Worm (Caenorhabditis elegans) whole organism, L1 larva: ENCODE measurements around the gene F32B6.4.
A peak's percentile ranks its signal among the peaks of the same experiment; 100 is the strongest.

Experiments
- C16A3.4 ChIP-seq: fragments of 150-350 bp; optimal IDR thresholded peaks from 2 replicates; lab custom pipeline; 2014; ENCODE audit warnings: missing biosample characterization, missing genetic modification characterization
- C34B4.2 ChIP-seq: sonication (generic microtip); optimal IDR thresholded peaks from 2 replicates; lab custom pipeline; 2017; ENCODE audit warnings: mild to moderate bottlenecking, missing genetic modification characterization, missing compliant biosample characterization
- F16B12.6 ChIP-seq: fragments of 150-350 bp; optimal IDR thresholded peaks from 2 replicates; lab custom pipeline; 2014; ENCODE audit warnings: missing biosample characterization, missing genetic modification characterization
- Y116A8C.19 ChIP-seq: sonication (generic microtip); optimal IDR thresholded peaks from 2 replicates; lab custom pipeline; 2016; ENCODE audit warnings: missing compliant biosample characterization, missing genetic modification characterization, borderline replicate concordance
- ama-1 ChIP-seq: fragments of 150-350 bp; optimal IDR thresholded peaks from 2 replicates; lab custom pipeline; 2014
- blmp-1 ChIP-seq: fragments of 150-350 bp; optimal IDR thresholded peaks from 2 replicates; lab custom pipeline; 2014; ENCODE audit warnings: missing biosample characterization, missing genetic modification characterization
- ceh-63 ChIP-seq: fragments of 200-800 bp; sonication (Bioruptor generic); optimal IDR thresholded peaks from 2 replicates; lab custom pipeline; 2018; ENCODE audit warnings: mild to moderate bottlenecking, missing genetic modification characterization, missing compliant biosample characterization
- ceh-8 ChIP-seq: fragments of 200-800 bp; sonication (Bioruptor generic); optimal IDR thresholded peaks from 2 replicates; lab custom pipeline; 2018; ENCODE audit warnings: mild to moderate bottlenecking, missing genetic modification characterization, moderate library complexity, missing compliant biosample characterization
- ceh-82 ChIP-seq, 3 experiments: fragments of 150-350 bp in 1 of 3; sonication (generic microtip) in 2 of 3; optimal IDR thresholded peaks; 2 replicates each; lab custom pipeline; 2014 to 2017; ENCODE audit warnings: missing biosample characterization in 3 of 3, missing genetic modification characterization in 3 of 3
- dpl-1 ChIP-seq, 3 experiments: fragments of 150-350 bp in 2 of 3; sonication (generic microtip) in 1 of 3; optimal IDR thresholded peaks; 2 replicates each; lab custom pipeline; 2014 to 2017; ENCODE audit warnings: missing biosample characterization in 3 of 3, missing genetic modification characterization in 3 of 3, missing genetic modification reagents in 3 of 3
- dsc-1 ChIP-seq: sonication (generic microtip); optimal IDR thresholded peaks from 2 replicates; lab custom pipeline; 2016; ENCODE audit warnings: mild to moderate bottlenecking, missing genetic modification characterization, missing compliant biosample characterization
- efl-1 ChIP-seq, 4 experiments: fragments of 150-350 bp; optimal IDR thresholded peaks in 3 of 4; peaks in 1 of 4; 1 replicate in 1 of 4; 2 replicates in 3 of 4; lab custom pipeline; 2014; ENCODE audit warnings: missing biosample characterization in 2 of 4, missing genetic modification characterization in 2 of 4, missing genetic modification reagents in 2 of 4
- efl-3 ChIP-seq: fragments of 200-800 bp; sonication (Bioruptor generic); optimal IDR thresholded peaks from 2 replicates; lab custom pipeline; 2018; ENCODE audit warnings: mild to moderate bottlenecking, missing genetic modification characterization, missing compliant biosample characterization
- egl-13 ChIP-seq: sonication (generic microtip); optimal IDR thresholded peaks from 2 replicates; lab custom pipeline; 2016; ENCODE audit warnings: missing genotype, missing genetic modification reagents, missing genetic modification characterization, missing compliant biosample characterization
- elt-2 ChIP-seq: sonication (generic microtip); optimal IDR thresholded peaks from 2 replicates; lab custom pipeline; 2016; ENCODE audit warnings: missing genetic modification characterization, mild to moderate bottlenecking, inconsistent platforms, missing compliant biosample characterization, missing genetic modification reagents
- elt-3 ChIP-seq, 6 experiments: fragments of 150-350 bp in 1 of 6; sonication (generic microtip); optimal IDR thresholded peaks; 2 replicates each; lab custom pipeline; 2017 to 2018; ENCODE audit warnings: missing biosample characterization in 6 of 6, missing genetic modification characterization in 6 of 6, inconsistent platforms in 1 of 6
- ets-5 ChIP-seq: fragments of 200-800 bp; sonication (Bioruptor generic); IDR thresholded peaks from 2 replicates; pipeline ENCODE4 v1.3.6; 2022; ENCODE audit warnings: missing genetic modification characterization, missing compliant biosample characterization
- fkh-8 ChIP-seq: sonication (generic microtip); optimal IDR thresholded peaks from 2 replicates; lab custom pipeline; 2016; ENCODE audit warnings: mild to moderate bottlenecking, missing genetic modification characterization, missing compliant biosample characterization
- hlh-17 ChIP-seq: fragments of 200-800 bp; sonication (Bioruptor generic); optimal IDR thresholded peaks from 2 replicates; lab custom pipeline; 2018; ENCODE audit warnings: missing genetic modification characterization, mild to moderate bottlenecking, missing compliant biosample characterization, moderate library complexity, borderline replicate concordance
- hlh-4 ChIP-seq: sonication (generic microtip); optimal IDR thresholded peaks from 2 replicates; lab custom pipeline; 2016; ENCODE audit warnings: mild to moderate bottlenecking, missing genetic modification characterization, missing compliant biosample characterization
- irx-1 ChIP-seq: sonication (generic microtip); optimal IDR thresholded peaks from 2 replicates; lab custom pipeline; 2016; ENCODE audit warnings: missing genetic modification characterization, missing compliant biosample characterization
- isw-1 ChIP-seq: fragments of 200-800 bp; sonication (Bioruptor generic); IDR thresholded peaks from 2 replicates; pipeline ENCODE4 v1.3.6; 2022; ENCODE audit warnings: missing genetic modification characterization, missing compliant biosample characterization
- lin-13 ChIP-seq: fragments of 150-350 bp; optimal IDR thresholded peaks from 2 replicates; lab custom pipeline; 2014; ENCODE audit warnings: missing biosample characterization, missing genetic modification reagents, missing genetic modification characterization
- lin-14 ChIP-seq: fragments of 200-800 bp; sonication (Bioruptor generic); optimal IDR thresholded peaks from 2 replicates; lab custom pipeline; 2018; ENCODE audit warnings: mild to moderate bottlenecking, missing genetic modification characterization, moderate library complexity, missing compliant biosample characterization
- lin-35 ChIP-seq, 2 experiments: fragments of 150-350 bp; optimal IDR thresholded peaks; 2 replicates each; lab custom pipeline; 2014; ENCODE audit warnings: missing biosample characterization in 2 of 2, missing genetic modification characterization in 2 of 2, missing genetic modification reagents in 2 of 2
- lin-39 ChIP-seq: fragments of 150-350 bp; optimal IDR thresholded peaks from 2 replicates; lab custom pipeline; 2014; ENCODE audit warnings: missing biosample characterization, missing genetic modification reagents, missing genetic modification characterization
- lsy-2 ChIP-seq, 2 experiments: fragments of 150-350 bp; optimal IDR thresholded peaks; 2 replicates each; lab custom pipeline; 2014; ENCODE audit warnings: missing biosample characterization in 2 of 2, missing genetic modification characterization in 2 of 2
- mep-1 ChIP-seq: fragments of 150-350 bp; optimal IDR thresholded peaks from 2 replicates; lab custom pipeline; 2014; ENCODE audit warnings: missing biosample characterization, missing genetic modification characterization
- nhr-20 ChIP-seq: sonication (generic microtip); optimal IDR thresholded peaks from 2 replicates; lab custom pipeline; 2016; ENCODE audit warnings: mild to moderate bottlenecking, missing genetic modification characterization, missing compliant biosample characterization
- nhr-237 ChIP-seq: fragments of 150-350 bp; optimal IDR thresholded peaks from 2 replicates; lab custom pipeline; 2014; ENCODE audit warnings: missing biosample characterization, missing genetic modification characterization
- nhr-47 ChIP-seq: sonication (generic microtip); optimal IDR thresholded peaks from 2 replicates; lab custom pipeline; 2016; ENCODE audit warnings: mild to moderate bottlenecking, missing genetic modification characterization, moderate library complexity, missing compliant biosample characterization
- nhr-71 ChIP-seq: sonication (generic microtip); optimal IDR thresholded peaks from 2 replicates; lab custom pipeline; 2016; ENCODE audit warnings: mild to moderate bottlenecking, missing genetic modification characterization, moderate library complexity, missing compliant biosample characterization
- nhr-76 ChIP-seq: sonication (generic microtip); optimal IDR thresholded peaks from 2 replicates; lab custom pipeline; 2017; ENCODE audit warnings: missing biosample characterization, missing genetic modification characterization
- nhr-77 ChIP-seq: fragments of 150-350 bp; optimal IDR thresholded peaks from 2 replicates; lab custom pipeline; 2014; ENCODE audit warnings: missing biosample characterization, missing genetic modification characterization
- nhr-84 ChIP-seq: sonication (generic microtip); optimal IDR thresholded peaks from 2 replicates; lab custom pipeline; 2017; ENCODE audit warnings: missing biosample characterization, missing genetic modification characterization
- nhr-85 ChIP-seq: sonication (generic microtip); peaks from one replicate; lab custom pipeline; 2016; ENCODE audit warnings: missing genetic modification characterization, inconsistent platforms, missing compliant biosample characterization
- pax-3 ChIP-seq: fragments of 200-800 bp; sonication (Bioruptor generic); optimal IDR thresholded peaks from 2 replicates; lab custom pipeline; 2018; ENCODE audit warnings: mild to moderate bottlenecking, missing genetic modification characterization, moderate library complexity, missing compliant biosample characterization
- skn-1 ChIP-seq: fragments of 150-350 bp; optimal IDR thresholded peaks from 2 replicates; lab custom pipeline; 2014; ENCODE audit warnings: missing biosample characterization, missing genetic modification characterization
- snpc-4 ChIP-seq: fragments of 150-350 bp; optimal IDR thresholded peaks from 2 replicates; lab custom pipeline; 2014; ENCODE audit warnings: missing biosample characterization, missing genetic modification characterization
- snu-23 ChIP-seq: sonication (generic microtip); optimal IDR thresholded peaks from 2 replicates; lab custom pipeline; 2016; ENCODE audit warnings: missing genetic modification characterization, missing compliant biosample characterization
- sox-4 ChIP-seq: sonication (generic microtip); optimal IDR thresholded peaks from 2 replicates; lab custom pipeline; 2016; ENCODE audit warnings: missing genetic modification characterization, missing compliant biosample characterization
- sptf-1 ChIP-seq: fragments of 150-350 bp; optimal IDR thresholded peaks from 2 replicates; lab custom pipeline; 2014; ENCODE audit warnings: missing biosample characterization, missing genetic modification characterization
- swsn-7 ChIP-seq: sonication (generic microtip); optimal IDR thresholded peaks from 2 replicates; lab custom pipeline; 2016; ENCODE audit warnings: missing genetic modification characterization, missing compliant biosample characterization
- tbx-2 ChIP-seq: sonication (generic microtip); optimal IDR thresholded peaks from 2 replicates; lab custom pipeline; 2016; ENCODE audit warnings: missing genetic modification characterization, missing compliant biosample characterization
- unc-30 ChIP-seq: sonication (generic microtip); optimal IDR thresholded peaks from 2 replicates; lab custom pipeline; 2017; ENCODE audit warnings: missing biosample characterization, missing genetic modification characterization
- unc-86 ChIP-seq: sonication (generic microtip); optimal IDR thresholded peaks from 2 replicates; lab custom pipeline; 2016; ENCODE audit warnings: missing genetic modification characterization, missing compliant biosample characterization
- vab-15 ChIP-seq: sonication (generic microtip); optimal IDR thresholded peaks from 2 replicates; lab custom pipeline; 2017; ENCODE audit warnings: missing genotype, mild to moderate bottlenecking, missing genetic modification characterization, missing compliant biosample characterization
- xbp-1 ChIP-seq: sonication (generic microtip); optimal IDR thresholded peaks from 2 replicates; lab custom pipeline; 2016; ENCODE audit warnings: missing genetic modification characterization, missing compliant biosample characterization
- zag-1 ChIP-seq: fragments of 150-350 bp; optimal IDR thresholded peaks from 2 replicates; lab custom pipeline; 2014; ENCODE audit warnings: missing biosample characterization, missing genetic modification characterization

F32B6.4 gene

ce11 chrIV:9884257-9884656, 7.6 kb downstream of the F32B6.4 start, which contains the start of the genes prp-18 and mccc-1 (continued):
- TF ChIP-seq hlh-4 (tag; lab: Kevin White, UChicago): no peak
- no peak for TF ChIP-seq egl-13 (tag; lab: Kevin White, UChicago)
- TF ChIP-seq vab-15 (tag; lab: Kevin White, UChicago): no peak
- TF ChIP-seq unc-86 (tag; lab: Kevin White, UChicago): peak; percentile 4
- peak; percentile 36 for TF ChIP-seq isw-1 (GFP tag; lab: Robert Waterston, UW)

ce11 chrIV:9878893-9879379, 12.9 kb downstream of the F32B6.4 start, which contains the start of gene nhr-4:
nhr-4 (plus strand) TSS chrIV:9879329.
- TF ChIP-seq nhr-20 (tag; lab: Kevin White, UChicago): no peak
- no peak for TF ChIP-seq irx-1 (tag; lab: Kevin White, UChicago)
- TF ChIP-seq pax-3: no peak
- no peak for TF ChIP-seq lin-39
- no peak for TF ChIP-seq blmp-1 (tag; lab: Kevin White, UChicago)
- TF ChIP-seq unc-30 (tag; lab: Kevin White, UChicago): no peak
- TF ChIP-seq ceh-82 (tag; optimal IDR thresholded peaks at IDR 0.05; lab: Kevin White, UChicago): no peak
- no peak for TF ChIP-seq xbp-1 (tag; lab: Kevin White, UChicago)
- TF ChIP-seq nhr-76 (tag; lab: Kevin White, UChicago): no peak
- peak; percentile 0 for TF ChIP-seq nhr-47 (tag; lab: Kevin White, UChicago)
- TF ChIP-seq unc-86 (tag; lab: Kevin White, UChicago): no peak
- no peak for TF ChIP-seq C34B4.2 (tag; lab: Kevin White, UChicago)
- no peak for TF ChIP-seq ceh-63 (GFP tag; lab: Kevin White, UChicago)
- no peak for TF ChIP-seq elt-2 (tag; lab: Kevin White, UChicago)
- TF ChIP-seq dpl-1 (GFP tag; optimal IDR thresholded peaks at IDR 0.05; lab: Kevin White, UChicago): no peak
- peak; percentile 27 for TF ChIP-seq dsc-1 (tag; lab: Kevin White, UChicago)
- no peak for TF ChIP-seq egl-13 (tag; lab: Kevin White, UChicago)
- no peak for TF ChIP-seq lin-13 (GFP tag; lab: Kevin White, UChicago)
- no peak for TF ChIP-seq ama-1 (lab: Kevin White, UChicago)
- no peak for TF ChIP-seq skn-1 (tag; lab: Kevin White, UChicago)
- no peak for TF ChIP-seq C16A3.4 (tag; lab: Kevin White, UChicago)
- no peak for TF ChIP-seq swsn-7
- no peak for TF ChIP-seq efl-3
- TF ChIP-seq nhr-84: no peak
- no peak for TF ChIP-seq ceh-8 (GFP tag; lab: Kevin White, UChicago)
- no peak for TF ChIP-seq vab-15 (tag; lab: Kevin White, UChicago)
- TF ChIP-seq efl-1 (optimal IDR thresholded peaks at IDR 0.05; lab: Kevin White, UChicago): no peak
- peak in 1 of 2 experiments; percentile 56 for TF ChIP-seq efl-1 (GFP tag; optimal IDR thresholded peaks at IDR 0.05 in 1 of 2; lab: Kevin White, UChicago)
- no peak for TF ChIP-seq zag-1 (tag; lab: Kevin White, UChicago)
- TF ChIP-seq fkh-8: peak; percentile 71
- TF ChIP-seq F16B12.6 (tag; lab: Kevin White, UChicago): no peak
- TF ChIP-seq nhr-71 (tag; lab: Kevin White, UChicago): peak; percentile 12
- no peak for TF ChIP-seq ets-5 (GFP tag; lab: Robert Waterston, UW)
- TF ChIP-seq sptf-1: no peak
- no peak for TF ChIP-seq nhr-77
- TF ChIP-seq mep-1: no peak
- no peak for TF ChIP-seq snu-23 (GFP tag; lab: Kevin White, UChicago)
- TF ChIP-seq nhr-237 (tag; lab: Kevin White, UChicago): no peak
- TF ChIP-seq hlh-17 (GFP tag; lab: Kevin White, UChicago): no peak

ce11 chrIV:9875646-9876045, 16.2 kb downstream of the F32B6.4 start:
- TF ChIP-seq Y116A8C.19 (tag; lab: Kevin White, UChicago): no peak
- peak; percentile 91 for TF ChIP-seq nhr-85 (tag; lab: Kevin White, UChicago)
- peak; percentile 74 for TF ChIP-seq elt-2 (tag; lab: Kevin White, UChicago)
- TF ChIP-seq lin-13 (GFP tag; lab: Kevin White, UChicago): no peak
- peak in 1 of 2 experiments; percentile 71 for TF ChIP-seq lin-35 (GFP tag; optimal IDR thresholded peaks at IDR 0.05; lab: Kevin White, UChicago)
- no peak for TF ChIP-seq unc-30 (tag; lab: Kevin White, UChicago)
- TF ChIP-seq nhr-71 (tag; lab: Kevin White, UChicago): peak; percentile 71
- no peak for TF ChIP-seq sox-4 (tag; lab: Kevin White, UChicago)
- TF ChIP-seq tbx-2 (tag; lab: Kevin White, UChicago): peak; percentile 31
- TF ChIP-seq elt-3 (tag; optimal IDR thresholded peaks at IDR 0.05; lab: Kevin White, UChicago): peak in 4 of 6 experiments; percentile 26 to 81 (median 74)
- peak; percentile 51 for TF ChIP-seq mep-1
- no peak for TF ChIP-seq snpc-4
- peak; percentile 79 for TF ChIP-seq lin-14 (GFP tag; lab: Kevin White, UChicago)
- TF ChIP-seq F16B12.6 (tag; lab: Kevin White, UChicago): no peak
- TF ChIP-seq nhr-20 (tag; lab: Kevin White, UChicago): peak; percentile 94
- TF ChIP-seq ceh-63 (GFP tag; lab: Kevin White, UChicago): no peak
- TF ChIP-seq efl-1 (optimal IDR thresholded peaks at IDR 0.05; lab: Kevin White, UChicago): no peak
- peak in 1 of 2 experiments; percentile 33 for TF ChIP-seq efl-1 (GFP tag; optimal IDR thresholded peaks at IDR 0.05 in 1 of 2; lab: Kevin White, UChicago)
- peak in 1 of 2 experiments; percentile 10 for TF ChIP-seq lsy-2 (tag; optimal IDR thresholded peaks at IDR 0.05; lab: Kevin White, UChicago)
